Worm (Caenorhabditis elegans): ENCODE data around the gene R02F11.10.

R02F11.10 gene

DNA sequence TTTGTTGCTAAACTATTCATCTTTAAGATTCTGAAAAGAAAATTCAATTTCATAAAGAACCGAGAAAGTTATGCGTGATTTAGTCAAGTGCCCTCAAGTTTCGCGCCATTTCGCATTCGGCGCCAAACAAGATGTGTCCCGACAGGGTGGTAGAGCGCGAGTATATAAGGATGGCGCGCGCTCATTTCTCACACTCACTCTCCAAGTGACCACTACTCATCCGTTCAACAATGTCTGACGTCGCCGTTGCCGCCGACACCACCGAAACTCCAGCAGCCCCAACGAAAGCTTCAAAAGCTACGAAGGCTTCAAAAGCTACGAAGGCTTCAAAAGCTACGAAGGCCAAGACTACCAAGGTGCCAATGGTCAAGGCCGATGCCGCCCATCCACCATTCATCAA is 34.8 kb upstream of the R02F11.10 start, which contains the start of gene hil-4:
hil-4 (plus strand) TSS at position 191 of the 400 bp plus-strand sequence.
- peak; percentile 89 for TF ChIP-seq pbrm-1 (GFP tag; IDR thresholded peaks at IDR 0.05)
- no peak for TF ChIP-seq ceh-79 (tag; optimal IDR thresholded peaks at IDR 0.05)
- no peak for TF ChIP-seq nhr-90 (tag; optimal IDR thresholded peaks at IDR 0.05)
- TF ChIP-seq nfyb-1 (GFP tag; IDR thresholded peaks at IDR 0.05): no peak
- peak; percentile 74 for TF ChIP-seq lsl-1 (GFP tag; optimal IDR thresholded peaks at IDR 0.05)
- TF ChIP-seq nfya-2 (GFP tag; IDR thresholded peaks at IDR 0.05): no peak
- peak; percentile 69 for TF ChIP-seq tbp1 (GFP tag; optimal IDR thresholded peaks at IDR 0.05)
- TF ChIP-seq attf-6 (GFP tag; IDR thresholded peaks at IDR 0.05): peak; percentile 32; the same call in 1 of the 2 replicates
- peak; percentile 90 for TF ChIP-seq D2030.7 (GFP tag; IDR thresholded peaks at IDR 0.05)
- no peak for TF ChIP-seq tlf-1 (GFP tag; optimal IDR thresholded peaks at IDR 0.05)
- TF ChIP-seq ztf-3 (GFP tag; optimal IDR thresholded peaks at IDR 0.05): no peak
- no peak for TF ChIP-seq snpc-4 (GFP tag; optimal IDR thresholded peaks at IDR 0.05)
- TF ChIP-seq snpc-4 (tag; optimal IDR thresholded peaks at IDR 0.05): no peak
- TF ChIP-seq hsf-1 (GFP tag; IDR thresholded peaks at IDR 0.05): peak; percentile 78
- TF ChIP-seq rec-8 (tag; optimal IDR thresholded peaks at IDR 0.05): no peak
- TF ChIP-seq K12H6.12 (tag; optimal IDR thresholded peaks at IDR 0.05): no peak
- TF ChIP-seq madf-8 (GFP tag; conservative IDR thresholded peaks at IDR 0.05): peak; percentile 86
- TF ChIP-seq ztf-22 (GFP tag; optimal IDR thresholded peaks at IDR 0.05): no peak
- TF ChIP-seq hlh-12 (tag; optimal IDR thresholded peaks at IDR 0.05): no peak
- no peak for TF ChIP-seq hmg-20 (GFP tag; IDR thresholded peaks at IDR 0.05)
- peak; percentile 47 for TF ChIP-seq rcor-1 (GFP tag; IDR thresholded peaks at IDR 0.05)
- no peak for TF ChIP-seq chd-7 (tag; optimal IDR thresholded peaks at IDR 0.05)
- peak; percentile 91 for TF ChIP-seq efl-1 (GFP tag; optimal IDR thresholded peaks at IDR 0.05)
- TF ChIP-seq dpl-1 (GFP tag; optimal IDR thresholded peaks at IDR 0.05): peak; percentile 75
- TF ChIP-seq nhr-80 (tag; optimal IDR thresholded peaks at IDR 0.05): no peak
- TF ChIP-seq let-607 (tag; optimal IDR thresholded peaks at IDR 0.05): no peak
- no peak for TF ChIP-seq nfya-1 (tag; optimal IDR thresholded peaks at IDR 0.05; ENCODE audit: borderline replicate concordance, insufficient read depth)
- no peak for TF ChIP-seq him-1 (tag; optimal IDR thresholded peaks at IDR 0.05)
- no peak for TF ChIP-seq ccch-3 (GFP tag; optimal IDR thresholded peaks at IDR 0.05)
- TF ChIP-seq atf-7 (tag; optimal IDR thresholded peaks at IDR 0.05): no peak
- peak; percentile 20; the same call in 1 of the 2 replicates for TF ChIP-seq Y67H2A.10 (GFP tag; conservative IDR thresholded peaks at IDR 0.05)
- TF ChIP-seq mxl-1 (tag; optimal IDR thresholded peaks at IDR 0.05): no peak
- TF ChIP-seq mcd-1 (GFP tag; IDR thresholded peaks at IDR 0.05): peak; percentile 42
- TF ChIP-seq Y53F4B.3 (GFP tag; IDR thresholded peaks at IDR 0.05): no peak
- no peak for TF ChIP-seq die-1 (tag; optimal IDR thresholded peaks at IDR 0.05)
- TF ChIP-seq nhr-120 (GFP tag; IDR thresholded peaks at IDR 0.05): no peak
- no peak for TF ChIP-seq B0336.3 (GFP tag; IDR thresholded peaks at IDR 0.05)
- TF ChIP-seq lin-40 (tag; optimal IDR thresholded peaks at IDR 0.05): no peak
- no peak for TF ChIP-seq mel-28 (tag; optimal IDR thresholded peaks at IDR 0.05; ENCODE audit: borderline replicate concordance)
- TF ChIP-seq ztf-18 (tag; optimal IDR thresholded peaks at IDR 0.05): no peak
- TF ChIP-seq hmg-1.2 (GFP tag; IDR thresholded peaks at IDR 0.05): peak; percentile 45; the same call in 1 of the 2 replicates
- no peak for TF ChIP-seq mes-4 (tag; optimal IDR thresholded peaks at IDR 0.05)
- no peak for TF ChIP-seq tbx-9 (tag; optimal IDR thresholded peaks at IDR 0.05; ENCODE audit: borderline replicate concordance)
- no peak for TF ChIP-seq ceh-40 (GFP tag; IDR thresholded peaks at IDR 0.05)
- TF ChIP-seq sea-2 (GFP tag; IDR thresholded peaks at IDR 0.05): no peak
- no peak for TF ChIP-seq ets-4 (GFP tag; optimal IDR thresholded peaks at IDR 0.05)
- no peak for TF ChIP-seq snpc-1.1 (tag; optimal IDR thresholded peaks at IDR 0.05; ENCODE audit: insufficient read depth)
- no peak for TF ChIP-seq pha-4 (tag; optimal IDR thresholded peaks at IDR 0.05)
- TF ChIP-seq Y95B8A.8 (GFP tag; IDR thresholded peaks at IDR 0.05): peak; percentile 75; the same call in 1 of the 2 replicates
